Worm (Caenorhabditis elegans) whole organism, L1 larva: ENCODE data around the gene K02H11.4.
A peak's percentile ranks its signal among the peaks of the same experiment; 100 is the strongest.

Experiments
- C04F5.9 ChIP-seq: sonication (generic microtip); optimal IDR thresholded peaks from 2 replicates; lab custom pipeline; 2016; ENCODE audit warnings: missing genetic modification characterization, missing compliant biosample characterization
- C16A3.4 ChIP-seq: fragments of 150-350 bp; optimal IDR thresholded peaks from 2 replicates; lab custom pipeline; 2014; ENCODE audit warnings: missing biosample characterization, missing genetic modification characterization
- F16B12.6 ChIP-seq: fragments of 150-350 bp; optimal IDR thresholded peaks from 2 replicates; lab custom pipeline; 2014; ENCODE audit warnings: missing biosample characterization, missing genetic modification characterization
- aha-1 ChIP-seq: fragments of 150-350 bp; optimal IDR thresholded peaks from 2 replicates; lab custom pipeline; 2014; ENCODE audit warnings: missing biosample characterization, missing genetic modification characterization
- blmp-1 ChIP-seq: fragments of 150-350 bp; optimal IDR thresholded peaks from 2 replicates; lab custom pipeline; 2014; ENCODE audit warnings: missing biosample characterization, missing genetic modification characterization
- ceh-63 ChIP-seq: fragments of 200-800 bp; sonication (Bioruptor generic); optimal IDR thresholded peaks from 2 replicates; lab custom pipeline; 2018; ENCODE audit warnings: mild to moderate bottlenecking, missing genetic modification characterization, missing compliant biosample characterization
- ceh-8 ChIP-seq: fragments of 200-800 bp; sonication (Bioruptor generic); optimal IDR thresholded peaks from 2 replicates; lab custom pipeline; 2018; ENCODE audit warnings: mild to moderate bottlenecking, missing genetic modification characterization, moderate library complexity, missing compliant biosample characterization
- dsc-1 ChIP-seq: sonication (generic microtip); optimal IDR thresholded peaks from 2 replicates; lab custom pipeline; 2016; ENCODE audit warnings: mild to moderate bottlenecking, missing genetic modification characterization, missing compliant biosample characterization
- efl-1 ChIP-seq, 4 experiments: fragments of 150-350 bp; optimal IDR thresholded peaks in 3 of 4; peaks in 1 of 4; 1 replicate in 1 of 4; 2 replicates in 3 of 4; lab custom pipeline; 2014; ENCODE audit warnings: missing biosample characterization in 2 of 4, missing genetic modification characterization in 2 of 4, missing genetic modification reagents in 2 of 4
- efl-3 ChIP-seq: fragments of 200-800 bp; sonication (Bioruptor generic); optimal IDR thresholded peaks from 2 replicates; lab custom pipeline; 2018; ENCODE audit warnings: mild to moderate bottlenecking, missing genetic modification characterization, missing compliant biosample characterization
- elt-2 ChIP-seq: sonication (generic microtip); optimal IDR thresholded peaks from 2 replicates; lab custom pipeline; 2016; ENCODE audit warnings: missing genetic modification characterization, mild to moderate bottlenecking, inconsistent platforms, missing compliant biosample characterization, missing genetic modification reagents
- ets-5 ChIP-seq: fragments of 200-800 bp; sonication (Bioruptor generic); IDR thresholded peaks from 2 replicates; pipeline ENCODE4 v1.3.6; 2022; ENCODE audit warnings: missing genetic modification characterization, missing compliant biosample characterization
- fkh-10 ChIP-seq: sonication (generic microtip); optimal IDR thresholded peaks from 2 replicates; lab custom pipeline; 2017; ENCODE audit warnings: missing biosample characterization, missing genetic modification reagents, missing genetic modification characterization
- hlh-4 ChIP-seq: sonication (generic microtip); optimal IDR thresholded peaks from 2 replicates; lab custom pipeline; 2016; ENCODE audit warnings: mild to moderate bottlenecking, missing genetic modification characterization, missing compliant biosample characterization
- isw-1 ChIP-seq: fragments of 200-800 bp; sonication (Bioruptor generic); IDR thresholded peaks from 2 replicates; pipeline ENCODE4 v1.3.6; 2022; ENCODE audit warnings: missing genetic modification characterization, missing compliant biosample characterization
- lin-13 ChIP-seq: fragments of 150-350 bp; optimal IDR thresholded peaks from 2 replicates; lab custom pipeline; 2014; ENCODE audit warnings: missing biosample characterization, missing genetic modification reagents, missing genetic modification characterization
- lin-14 ChIP-seq: fragments of 200-800 bp; sonication (Bioruptor generic); optimal IDR thresholded peaks from 2 replicates; lab custom pipeline; 2018; ENCODE audit warnings: mild to moderate bottlenecking, missing genetic modification characterization, moderate library complexity, missing compliant biosample characterization
- lin-15B ChIP-seq: fragments of 150-350 bp; sonication (generic microtip); optimal IDR thresholded peaks from 3 replicates; lab custom pipeline; 2014; ENCODE audit warnings: missing biosample characterization, missing genetic modification characterization
- mef-2 ChIP-seq: fragments of 150-350 bp; optimal IDR thresholded peaks from 2 replicates; lab custom pipeline; 2014; ENCODE audit warnings: missing biosample characterization, missing genetic modification characterization
- nhr-20 ChIP-seq: sonication (generic microtip); optimal IDR thresholded peaks from 2 replicates; lab custom pipeline; 2016; ENCODE audit warnings: mild to moderate bottlenecking, missing genetic modification characterization, missing compliant biosample characterization
- nhr-28 ChIP-seq: fragments of 150-350 bp; optimal IDR thresholded peaks from 2 replicates; lab custom pipeline; 2014; ENCODE audit warnings: missing biosample characterization, missing genetic modification characterization
- nhr-71 ChIP-seq: sonication (generic microtip); optimal IDR thresholded peaks from 2 replicates; lab custom pipeline; 2016; ENCODE audit warnings: mild to moderate bottlenecking, missing genetic modification characterization, moderate library complexity, missing compliant biosample characterization
- nhr-90 ChIP-seq: sonication (generic microtip); optimal IDR thresholded peaks from 2 replicates; lab custom pipeline; 2016; ENCODE audit warnings: mild to moderate bottlenecking, missing genetic modification characterization, missing compliant biosample characterization; ENCODE audit not compliant: poor library complexity
- pag-3 ChIP-seq: sonication (generic microtip); optimal IDR thresholded peaks from 2 replicates; lab custom pipeline; 2017; ENCODE audit warnings: missing genetic modification characterization, mild to moderate bottlenecking, missing compliant biosample characterization, antibody characterized with exemption, borderline replicate concordance; ENCODE audit not compliant: insufficient read depth
- pqm-1 ChIP-seq: sonication (generic microtip); optimal IDR thresholded peaks from 3 replicates; lab custom pipeline; 2017; ENCODE audit warnings: missing biosample characterization, missing genetic modification characterization
- skn-1 ChIP-seq: fragments of 150-350 bp; optimal IDR thresholded peaks from 2 replicates; lab custom pipeline; 2014; ENCODE audit warnings: missing biosample characterization, missing genetic modification characterization
- sptf-1 ChIP-seq: fragments of 150-350 bp; optimal IDR thresholded peaks from 2 replicates; lab custom pipeline; 2014; ENCODE audit warnings: missing biosample characterization, missing genetic modification characterization
- tbx-2 ChIP-seq: sonication (generic microtip); optimal IDR thresholded peaks from 2 replicates; lab custom pipeline; 2016; ENCODE audit warnings: missing genetic modification characterization, missing compliant biosample characterization
- unc-62 ChIP-seq: fragments of 150-350 bp; optimal IDR thresholded peaks from 2 replicates; lab custom pipeline; 2014; ENCODE audit warnings: missing biosample characterization, missing genetic modification reagents, missing genetic modification characterization
- unc-86 ChIP-seq: sonication (generic microtip); optimal IDR thresholded peaks from 2 replicates; lab custom pipeline; 2016; ENCODE audit warnings: missing genetic modification characterization, missing compliant biosample characterization
- unc-98 ChIP-seq: fragments of 200-800 bp; sonication (Bioruptor generic); IDR thresholded peaks from 2 replicates; pipeline ENCODE4 v1.3.6; 2022; ENCODE audit warnings: missing genetic modification characterization, missing compliant biosample characterization
- xbp-1 ChIP-seq: sonication (generic microtip); optimal IDR thresholded peaks from 2 replicates; lab custom pipeline; 2016; ENCODE audit warnings: missing genetic modification characterization, missing compliant biosample characterization
- ztf-11 ChIP-seq, 2 experiments: sonication (generic microtip); optimal IDR thresholded peaks; 2 replicates each; lab custom pipeline; 2016 to 2017; ENCODE audit warnings: missing genetic modification characterization in 2 of 2, missing biosample characterization in 1 of 2, missing compliant biosample characterization in 1 of 2

K02H11.4 gene

ce11 chrV:1558113-1558512 lies 27.1 kb upstream of the K02H11.4 start:
- peak; percentile 17 for TF ChIP-seq elt-2 (tag; lab: Kevin White, UChicago)
- no peak for TF ChIP-seq hlh-4
- TF ChIP-seq, all 84 proteins: peak for 1

ce11 chrV:1555072-1555471 lies 24.0 kb upstream of the K02H11.4 start:
- no peak for TF ChIP-seq lin-13 (GFP tag; lab: Kevin White, UChicago)
- TF ChIP-seq F16B12.6 (tag; lab: Kevin White, UChicago), result no peak

- TF ChIP-seq isw-1 (GFP tag; lab: Robert Waterston, UW) (no peak), ceh-63 (GFP tag; lab: Kevin White, UChicago) (no peak), pag-3 (no peak), ztf-11 (tag; optimal IDR thresholded peaks at IDR 0.05; lab: Kevin White, UChicago) (no peak), sptf-1 (tag; lab: Kevin White, UChicago) (no peak)
Measured at ce11 chrV:1553004-1553403, 21.9 kb upstream of the K02H11.4 start, which contains the start of gene srsx-8. Gene srsx-8 (minus strand): TSS chrV:1553104.

- no peak for TF ChIP-seq fkh-10
- TF ChIP-seq elt-2 (tag; lab: Kevin White, UChicago), result no peak
- TF ChIP-seq nhr-71 (tag; lab: Kevin White, UChicago), result no peak
- TF ChIP-seq skn-1 (tag; lab: Kevin White, UChicago), result no peak
- TF ChIP-seq nhr-20, result no peak
- TF ChIP-seq nhr-90 (tag; lab: Kevin White, UChicago), result no peak
- TF ChIP-seq ets-5 (GFP tag; lab: Robert Waterston, UW), result no peak
- no peak for TF ChIP-seq ceh-8
- TF ChIP-seq blmp-1 (tag; lab: Kevin White, UChicago), result no peak
- no peak for TF ChIP-seq unc-86 (tag; lab: Kevin White, UChicago)
- TF ChIP-seq efl-3, result no peak
Measured at ce11 chrV:1551143-1551542, 20.1 kb upstream of the K02H11.4 start.

- TF ChIP-seq pag-3 (no peak), unc-98 (GFP tag; lab: Robert Waterston, UW) (no peak), pqm-1 (tag; lab: Kevin White, UChicago) (no peak), tbx-2 (tag; lab: Kevin White, UChicago) (no peak), lin-13 (GFP tag; lab: Kevin White, UChicago) (no peak), nhr-28 (tag; lab: Kevin White, UChicago) (no peak), efl-3 (no peak), lin-15B (tag; lab: Kevin White, UChicago) (no peak), F16B12.6 (tag; lab: Kevin White, UChicago) (no peak), mef-2 (no peak), dsc-1 (tag; lab: Kevin White, UChicago) (no peak)
Measured at ce11 chrV:1550697-1551096, 19.6 kb upstream of the K02H11.4 start.

ce11 chrV:1547843-1548242 lies 16.8 kb upstream of the K02H11.4 start, which contains the start of gene F52F10.2:
Gene F52F10.2 (plus strand): TSS chrV:1548143.
- TF ChIP-seq nhr-90 (tag; lab: Kevin White, UChicago) (no peak), efl-1 (optimal IDR thresholded peaks at IDR 0.05; lab: Kevin White, UChicago) (no peak), efl-1 (GFP tag; optimal IDR thresholded peaks at IDR 0.05 in 1 of 2; lab: Kevin White, UChicago) (no peak), C16A3.4 (tag; lab: Kevin White, UChicago) (no peak), C04F5.9 (tag; lab: Kevin White, UChicago) (no peak), unc-62 (GFP tag; lab: Kevin White, UChicago) (no peak), xbp-1 (tag; lab: Kevin White, UChicago) (no peak), nhr-71 (tag; lab: Kevin White, UChicago) (no peak), ceh-8 (no peak), sptf-1 (tag; lab: Kevin White, UChicago) (no peak), lin-14 (GFP tag; lab: Kevin White, UChicago) (no peak), pqm-1 (tag; lab: Kevin White, UChicago) (no peak), aha-1 (tag; lab: Kevin White, UChicago) (no peak)
- TF ChIP-seq, all 84 proteins: peak for 0
